Fruit fly (Drosophila melanogaster) whole organism, embryonic: ENCODE measurements around the gene Ogdh.

Source experiments
- Awh ChIP-seq: fragments of 200-800 bp; sonication (Bioruptor generic); IDR thresholded peaks from 2 replicates; pipeline ENCODE4, ENCODE4 v1.3.6; 2022; ENCODE audit warnings: missing biosample characterization, missing genetic modification characterization
- Bgb ChIP-seq: fragments of 200-800 bp; sonication (Bioruptor generic); IDR thresholded peaks from 2 replicates; pipeline ENCODE4 v1.3.6; 2022; ENCODE audit warnings: missing biosample characterization, missing genetic modification characterization; ENCODE audit not compliant: partially characterized antibody
- CG10274 ChIP-seq: fragments of 200-800 bp; sonication (Bioruptor generic); optimal IDR thresholded peaks from 3 replicates; lab custom pipeline; 2017; ENCODE audit warnings: missing biosample characterization, mild to moderate bottlenecking, missing genetic modification characterization
- CG10654 ChIP-seq: fragments of 200-800 bp; sonication (Bioruptor generic); optimal IDR thresholded peaks from 2 replicates; lab custom pipeline; 2016; ENCODE audit warnings: missing biosample characterization, missing genetic modification characterization
- CG11093 ChIP-seq: fragments of 200-800 bp; sonication (Bioruptor generic); IDR thresholded peaks from 3 replicates; pipeline ENCODE4 v1.3.6; 2022; ENCODE audit warnings: missing biosample characterization, missing genetic modification characterization
- CG12942 ChIP-seq: fragments of 200-800 bp; sonication (Bioruptor generic); optimal IDR thresholded peaks from 3 replicates; lab custom pipeline; 2016; ENCODE audit warnings: missing biosample characterization, missing genetic modification characterization
- CG13123 ChIP-seq: fragments of 200-800 bp; sonication (Bioruptor generic); optimal IDR thresholded peaks from 2 replicates; lab custom pipeline; 2016; ENCODE audit warnings: missing biosample characterization, missing genetic modification characterization
- CG17361 ChIP-seq: fragments of 200-800 bp; sonication (Bioruptor generic); IDR thresholded peaks from 3 replicates; pipeline ENCODE4 v1.3.6; 2022; ENCODE audit warnings: missing biosample characterization, missing genetic modification characterization
- CG17568 ChIP-seq: fragments of 200-800 bp; sonication (Bioruptor generic); optimal IDR thresholded peaks from 2 replicates; lab custom pipeline; 2018; ENCODE audit warnings: missing biosample characterization, mild to moderate bottlenecking, missing genetic modification characterization, moderate library complexity
- CG17829 ChIP-seq: fragments of 200-800 bp; optimal IDR thresholded peaks from 2 replicates; lab custom pipeline; 2019; ENCODE audit warnings: missing biosample characterization, mild to moderate bottlenecking, missing genetic modification characterization, moderate library complexity
- CG18476 ChIP-seq: fragments of 200-800 bp; sonication (Bioruptor generic); optimal IDR thresholded peaks from 2 replicates; lab custom pipeline; 2016; ENCODE audit warnings: missing biosample characterization, mild to moderate bottlenecking, missing genetic modification characterization
- CG2116 ChIP-seq: fragments of 200-800 bp; sonication (Bioruptor generic); optimal IDR thresholded peaks from 3 replicates; lab custom pipeline; 2018; ENCODE audit warnings: missing biosample characterization, mild to moderate bottlenecking, missing genetic modification characterization
- CG2120 ChIP-seq: fragments of 200-800 bp; sonication (Bioruptor generic); optimal IDR thresholded peaks from 3 replicates; lab custom pipeline; 2016; ENCODE audit warnings: missing biosample characterization, missing genetic modification characterization
- CG31365 ChIP-seq: fragments of 200-800 bp; sonication (Bioruptor generic); optimal IDR thresholded peaks from 2 replicates; lab custom pipeline; 2018; ENCODE audit warnings: missing biosample characterization, mild to moderate bottlenecking, missing genetic modification characterization
- CG4424 ChIP-seq: fragments of 200-800 bp; sonication (Bioruptor generic); optimal IDR thresholded peaks from 3 replicates; lab custom pipeline; 2016; ENCODE audit warnings: missing biosample characterization, missing genetic modification characterization
- CG5245 ChIP-seq: fragments of 200-800 bp; sonication (Bioruptor generic); optimal IDR thresholded peaks from 3 replicates; lab custom pipeline; 2016; ENCODE audit warnings: missing biosample characterization, missing genetic modification characterization
- CG6272 ChIP-seq: fragments of 200-800 bp; sonication (Bioruptor generic); IDR thresholded peaks from 2 replicates; pipeline ENCODE4 v1.3.6; 2022; ENCODE audit warnings: missing biosample characterization, missing genetic modification characterization
- CG7372 ChIP-seq: fragments of 200-800 bp; sonication (Bioruptor generic); IDR thresholded peaks from 2 replicates; pipeline ENCODE4 v1.3.6; 2022; ENCODE audit warnings: missing biosample characterization, missing genetic modification characterization
- CG7839 ChIP-seq: fragments of 200-800 bp; sonication (Bioruptor generic); optimal IDR thresholded peaks from 3 replicates; lab custom pipeline; 2018; ENCODE audit warnings: missing biosample characterization, mild to moderate bottlenecking, missing genetic modification characterization, moderate library complexity
- CG7987 ChIP-seq: fragments of 200-800 bp; sonication (Bioruptor generic); optimal IDR thresholded peaks from 2 replicates; lab custom pipeline; 2018; ENCODE audit warnings: missing biosample characterization, mild to moderate bottlenecking, missing genetic modification characterization, moderate library complexity
- CkIIα-i1 ChIP-seq: fragments of 200-800 bp; sonication (Bioruptor generic); IDR thresholded peaks from 2 replicates; pipeline ENCODE4 v1.3.6; 2022; ENCODE audit warnings: missing biosample characterization, missing genetic modification characterization
- Deaf1 ChIP-seq: fragments of 200-800 bp; optimal IDR thresholded peaks from 3 replicates; lab custom pipeline; 2019; ENCODE audit warnings: missing biosample characterization, mild to moderate bottlenecking, missing genetic modification characterization, moderate library complexity
- GATAe ChIP-seq: fragments of 200-800 bp; sonication (Bioruptor generic); conservative IDR thresholded peaks from 2 replicates; pipeline ENCODE4 v1.3.6; 2022; ENCODE audit warnings: missing biosample characterization, missing genetic modification characterization
- Med ChIP-seq: fragments of 200-800 bp; sonication (Bioruptor generic); peaks from one replicate; lab custom pipeline; 2016; ENCODE audit warnings: missing biosample characterization, missing genetic modification characterization, mild to moderate bottlenecking, inconsistent platforms, moderate library complexity
- Mrtf ChIP-seq: fragments of 200-800 bp; sonication (Bioruptor generic); IDR thresholded peaks from 3 replicates; pipeline ENCODE4 v1.3.6; 2022; ENCODE audit warnings: missing biosample characterization, missing genetic modification characterization
- NC2β ChIP-seq: fragments of 200-800 bp; sonication (Bioruptor generic); optimal IDR thresholded peaks from 2 replicates; lab custom pipeline; 2016; ENCODE audit warnings: missing biosample characterization, missing genetic modification characterization
- Nf-YB ChIP-seq: fragments of 200-800 bp; sonication (Bioruptor generic); optimal IDR thresholded peaks from 3 replicates; lab custom pipeline; 2019; ENCODE audit warnings: missing biosample characterization, mild to moderate bottlenecking, missing genetic modification characterization, moderate library complexity
- Optix ChIP-seq: fragments of 200-800 bp; sonication (Bioruptor generic); IDR thresholded peaks from 3 replicates; pipeline ENCODE4 v1.3.6; 2022; ENCODE audit warnings: missing biosample characterization, missing genetic modification characterization
- Ptx1 ChIP-seq: fragments of 200-800 bp; sonication (Bioruptor generic); IDR thresholded peaks from 2 replicates; pipeline ENCODE4 v1.3.6; 2022; ENCODE audit warnings: missing biosample characterization, missing genetic modification characterization
- Spps ChIP-seq: fragments of 200-800 bp; sonication (Bioruptor generic); optimal IDR thresholded peaks from 2 replicates; lab custom pipeline; 2018; ENCODE audit warnings: missing biosample characterization, mild to moderate bottlenecking, missing genetic modification characterization
- Stat92E ChIP-seq, 3 experiments: fragments of >200 bp in 2 of 3; fragments of 200-800 bp in 1 of 3; sonication (Bioruptor generic) in 1 of 3; optimal IDR thresholded peaks; 2 replicates each; lab custom pipeline; 2017 to 2019; ENCODE audit warnings: missing biosample characterization in 3 of 3, missing genetic modification characterization in 3 of 3, mild to moderate bottlenecking in 1 of 3, moderate library complexity in 1 of 3
- Xrp1 ChIP-seq: fragments of 200-800 bp; sonication (Bioruptor generic); IDR thresholded peaks from 2 replicates; pipeline ENCODE4 v1.3.6; 2022; ENCODE audit warnings: missing biosample characterization, missing genetic modification characterization
- br ChIP-seq: fragments of >200 bp; optimal IDR thresholded peaks from 2 replicates; lab custom pipeline; 2017
- btn ChIP-seq: fragments of 200-800 bp; sonication (Bioruptor generic); optimal IDR thresholded peaks from 2 replicates; lab custom pipeline; 2016; ENCODE audit warnings: missing biosample characterization, missing genetic modification characterization
- chinmo ChIP-seq: fragments of 200-800 bp; sonication (Bioruptor generic); IDR thresholded peaks from 4 replicates; pipeline ENCODE4 v1.3.6; 2022; ENCODE audit warnings: missing biosample characterization, missing genetic modification characterization; ENCODE audit not compliant: partially characterized antibody
- da ChIP-seq: fragments of 200-800 bp; sonication (Bioruptor generic); optimal IDR thresholded peaks from 2 replicates; lab custom pipeline; 2016; ENCODE audit warnings: missing biosample characterization, missing genetic modification characterization
- dimm ChIP-seq: fragments of 200-800 bp; sonication (Bioruptor generic); IDR thresholded peaks from 2 replicates; pipeline ENCODE4 v1.3.6; 2022; ENCODE audit warnings: missing biosample characterization, missing genetic modification characterization
- exex ChIP-seq: fragments of 200-800 bp; sonication (Bioruptor generic); optimal IDR thresholded peaks from 4 replicates; lab custom pipeline; 2018; ENCODE audit warnings: missing biosample characterization, mild to moderate bottlenecking, missing genetic modification characterization, moderate library complexity
- fd96Cb ChIP-seq: fragments of 200-800 bp; sonication (Bioruptor generic); optimal IDR thresholded peaks from 2 replicates; lab custom pipeline; 2018; ENCODE audit warnings: missing biosample characterization, mild to moderate bottlenecking, missing genetic modification characterization, moderate library complexity
- gcm ChIP-seq: fragments of 200-800 bp; sonication (Bioruptor generic); optimal IDR thresholded peaks from 2 replicates; lab custom pipeline; 2019; ENCODE audit warnings: missing biosample characterization, mild to moderate bottlenecking, missing genetic modification characterization, moderate library complexity
- grau ChIP-seq: fragments of 200-800 bp; optimal IDR thresholded peaks from 3 replicates; lab custom pipeline; 2019; ENCODE audit warnings: missing biosample characterization, mild to moderate bottlenecking, missing genetic modification characterization, moderate library complexity
- grn ChIP-seq: fragments of 200-800 bp; sonication (Bioruptor generic); optimal IDR thresholded peaks from 3 replicates; lab custom pipeline; 2017; ENCODE audit warnings: missing biosample characterization, missing genetic modification characterization
- gro ChIP-seq: fragments of 200-800 bp; sonication (Bioruptor generic); optimal IDR thresholded peaks from 2 replicates; lab custom pipeline; 2016; ENCODE audit warnings: missing biosample characterization, missing genetic modification characterization
- gsb-n ChIP-seq: fragments of 200-800 bp; sonication (Bioruptor generic); optimal IDR thresholded peaks from 3 replicates; lab custom pipeline; 2018; ENCODE audit warnings: missing biosample characterization, mild to moderate bottlenecking, missing genetic modification characterization
- klu ChIP-seq: fragments of 200-800 bp; sonication (Bioruptor generic); IDR thresholded peaks from 2 replicates; pipeline ENCODE4 v1.3.6; 2022; ENCODE audit warnings: missing biosample characterization, missing genetic modification characterization
- pb ChIP-seq: fragments of 200-800 bp; sonication (Bioruptor generic); optimal IDR thresholded peaks from 3 replicates; lab custom pipeline; 2016; ENCODE audit warnings: missing biosample characterization, missing genetic modification characterization
- pnt ChIP-seq: fragments of 200-800 bp; sonication (Bioruptor generic); optimal IDR thresholded peaks from 3 replicates; lab custom pipeline; 2016; ENCODE audit warnings: missing biosample characterization, missing genetic modification characterization
- pros ChIP-seq: fragments of 200-800 bp; sonication (Bioruptor generic); optimal IDR thresholded peaks from 3 replicates; lab custom pipeline; 2019; ENCODE audit warnings: missing biosample characterization, mild to moderate bottlenecking, missing genetic modification characterization, moderate library complexity
- run ChIP-seq: fragments of 200-800 bp; sonication (Bioruptor generic); optimal IDR thresholded peaks from 3 replicates; lab custom pipeline; 2018; ENCODE audit warnings: missing biosample characterization, mild to moderate bottlenecking, missing genetic modification characterization
- stc ChIP-seq: fragments of 200-800 bp; sonication (Bioruptor generic); IDR thresholded peaks from 2 replicates; pipeline ENCODE4 v1.3.6; 2022; ENCODE audit warnings: missing biosample characterization, missing genetic modification characterization
- tio ChIP-seq: fragments of 200-800 bp; sonication (Bioruptor generic); optimal IDR thresholded peaks from 2 replicates; lab custom pipeline; 2017; ENCODE audit warnings: missing biosample characterization, missing genetic modification characterization, inconsistent platforms
- toy ChIP-seq: fragments of 200-800 bp; sonication (Bioruptor generic); IDR thresholded peaks from 2 replicates; pipeline ENCODE4 v1.3.6; 2022; ENCODE audit warnings: missing biosample characterization, missing genetic modification characterization
- usp ChIP-seq: fragments of >200 bp; optimal IDR thresholded peaks from 2 replicates; lab custom pipeline; 2017; ENCODE audit warnings: missing biosample characterization, missing genetic modification characterization

Gene Ogdh

DNA sequence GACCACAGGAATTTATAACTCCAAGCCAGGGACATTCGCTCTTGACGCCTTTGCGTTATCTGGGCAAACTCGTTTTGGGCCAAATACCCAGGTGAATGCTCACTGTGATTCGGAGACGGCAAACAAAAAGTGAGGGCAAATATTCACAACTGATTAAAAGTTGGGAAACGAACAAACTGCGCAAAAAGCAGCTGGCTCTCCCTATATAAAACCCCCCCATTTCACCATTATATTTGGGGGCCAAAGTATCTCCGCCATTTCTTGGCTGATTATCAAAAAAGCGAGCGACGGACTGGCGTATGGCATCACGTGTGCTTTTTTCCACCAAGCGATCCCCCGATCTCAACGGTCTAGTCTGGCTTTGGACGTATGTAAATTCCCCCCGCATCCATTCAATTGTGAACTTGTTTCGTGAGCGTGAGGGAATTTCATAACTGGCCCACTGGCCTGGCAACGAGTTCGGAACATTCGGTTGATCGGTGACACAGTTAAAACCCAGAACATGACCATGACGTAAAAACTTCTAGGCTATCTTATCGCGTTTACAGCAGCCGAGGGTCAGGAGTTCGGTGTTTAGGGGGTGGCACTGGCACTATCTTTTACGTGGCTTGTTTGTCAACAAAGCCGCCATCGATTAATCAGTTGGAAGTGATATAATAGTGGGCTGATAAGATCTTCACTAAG, 3.9 kb downstream of the Ogdh start (continued):
- TF ChIP-seq CG18476 (GFP tag; lab: Kevin White, UChicago) = no peak
- TF ChIP-seq chinmo (GFP tag; lab: Robert Waterston, UW) = peak; percentile 71; the same call in 1 of the 4 replicates
- TF ChIP-seq CG10274 (GFP tag; lab: Kevin White, UChicago) = no peak
- no peak for TF ChIP-seq CG2116
- TF ChIP-seq gcm (GFP tag; lab: Kevin White, UChicago) = no peak
- no peak for TF ChIP-seq Stat92E (GFP tag; optimal IDR thresholded peaks at IDR 0.05; lab: Kevin White, UChicago)
- TF ChIP-seq GATAe = peak; percentile 52; the same call in 1 of the 2 replicates
- TF ChIP-seq exex (tag; lab: Kevin White, UChicago) = peak; percentile 54
- no peak for TF ChIP-seq CG31365 (tag; lab: Kevin White, UChicago)
- TF ChIP-seq CG17568 = no peak
- no peak for TF ChIP-seq CkIIα-i1
- TF ChIP-seq pb (GFP tag; lab: Kevin White, UChicago) = no peak
- no peak for TF ChIP-seq stc (GFP tag; lab: Robert Waterston, UW)
- no peak for TF ChIP-seq CG11093 (GFP tag; lab: Robert Waterston, UW)
- TF ChIP-seq CG7987 (GFP tag; lab: Kevin White, UChicago) = peak; percentile 63
- TF ChIP-seq Xrp1 (GFP tag; lab: Robert Waterston, UW) = no peak
- TF ChIP-seq tio = no peak
- TF ChIP-seq CG10654 = no peak
- TF ChIP-seq br (lab: Kevin White, UChicago) = no peak
- TF ChIP-seq pnt = no peak
- no peak for TF ChIP-seq Optix (GFP tag; lab: Robert Waterston, UW)
- no peak for TF ChIP-seq usp (GFP tag; lab: Kevin White, UChicago)
- no peak for TF ChIP-seq Spps (tag; lab: Kevin White, UChicago)
- no peak for TF ChIP-seq Ptx1 (GFP tag; lab: Robert Waterston, UW)
- no peak for TF ChIP-seq CG12942 (GFP tag; lab: Kevin White, UChicago)
- TF ChIP-seq Nf-YB = no peak
- TF ChIP-seq CG2120 (GFP tag; lab: Kevin White, UChicago) = no peak
- TF ChIP-seq grn (GFP tag; lab: Kevin White, UChicago) = peak; percentile 97
- TF ChIP-seq grau (tag; lab: Kevin White, UChicago) = no peak
- peak; percentile 17 for TF ChIP-seq pros
- no peak for TF ChIP-seq btn
- no peak for TF ChIP-seq CG4424
- TF ChIP-seq Deaf1 (tag; lab: Kevin White, UChicago) = peak; percentile 43
- TF ChIP-seq Med (GFP tag; lab: Kevin White, UChicago) = peak; percentile 79
- TF ChIP-seq CG6272 (GFP tag; lab: Robert Waterston, UW) = no peak
- TF ChIP-seq klu (GFP tag; lab: Robert Waterston, UW) = no peak
- TF ChIP-seq dimm (GFP tag; lab: Robert Waterston, UW) = no peak
- TF ChIP-seq da (GFP tag; lab: Kevin White, UChicago) = no peak
- peak; percentile 45 for TF ChIP-seq gro (GFP tag; lab: Kevin White, UChicago)

DNA sequence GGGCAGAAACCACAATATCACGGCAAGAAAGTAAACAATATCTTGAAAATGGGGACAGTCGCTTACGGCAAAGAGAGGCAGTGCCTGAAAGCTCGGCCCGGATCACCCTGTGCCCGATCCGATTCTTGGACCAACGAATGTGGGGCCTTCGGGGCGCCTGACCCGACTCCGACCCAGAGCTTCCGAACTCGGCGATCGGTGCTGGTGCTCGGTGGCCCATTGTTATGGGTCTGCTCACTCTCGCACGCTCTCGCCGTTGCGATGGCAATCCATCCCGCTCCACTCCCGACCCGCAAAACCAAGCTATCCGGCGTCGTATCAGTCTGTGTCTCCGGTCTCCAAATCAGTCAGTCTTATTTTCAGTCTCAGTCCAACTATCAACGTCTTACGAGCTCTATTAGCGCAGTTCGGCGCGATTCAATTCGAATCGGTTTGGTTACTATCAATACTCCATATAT, 15.1 kb downstream of the Ogdh start, which contains the start of gene Exn:
Gene Exn, plus strand, starts transcription at position 362 of the 458 bp plus-strand sequence.
- TF ChIP-seq toy (GFP tag; lab: Robert Waterston, UW) = peak; percentile 37; the same call in 1 of the 2 replicates
- no peak for TF ChIP-seq CG5245 (GFP tag; lab: Kevin White, UChicago)
- no peak for TF ChIP-seq CG17829 (tag; lab: Kevin White, UChicago)
- TF ChIP-seq CG7372 (GFP tag; lab: Robert Waterston, UW) = no peak
- TF ChIP-seq Mrtf = no peak
- peak; percentile 56; the same call in 1 of the 2 replicates for TF ChIP-seq Awh (GFP tag; lab: Robert Waterston, UW)
- no peak for TF ChIP-seq CG7839 (tag; lab: Kevin White, UChicago)
- no peak for TF ChIP-seq fd96Cb (tag; lab: Kevin White, UChicago)
- TF ChIP-seq Bgb (GFP tag; lab: Robert Waterston, UW) = peak; percentile 35; the same call in 1 of the 2 replicates
- TF ChIP-seq CG12942 (GFP tag; lab: Kevin White, UChicago) = no peak
- no peak for TF ChIP-seq CG13123 (GFP tag; lab: Kevin White, UChicago)
- no peak for TF ChIP-seq run (tag; lab: Kevin White, UChicago)
- TF ChIP-seq CG17361 (GFP tag; lab: Robert Waterston, UW) = no peak
- no peak for TF ChIP-seq gsb-n (tag; lab: Kevin White, UChicago)
- TF ChIP-seq NC2β = no peak
